Fruit fly (Drosophila melanogaster) whole organism, embryonic: ENCODE measurements around the gene CG43446.

Experiments used
- Adf1 ChIP-seq: fragments of 200-800 bp; sonication (Bioruptor generic); IDR thresholded peaks from 2 replicates; pipeline ENCODE4 v1.3.6; 2022; ENCODE audit warnings: missing biosample characterization, missing genetic modification characterization
- Bdp1 ChIP-seq: fragments of 200-800 bp; sonication (Bioruptor generic); optimal IDR thresholded peaks from 3 replicates; lab custom pipeline; 2016; ENCODE audit warnings: missing biosample characterization, missing genetic modification characterization
- Bteb2 ChIP-seq: fragments of 200-800 bp; sonication (Bioruptor generic); optimal IDR thresholded peaks from 2 replicates; lab custom pipeline; 2016; ENCODE audit warnings: missing biosample characterization, missing genetic modification characterization
- CG10543 ChIP-seq: fragments of 200-800 bp; sonication (Bioruptor generic); optimal IDR thresholded peaks from 3 replicates; lab custom pipeline; 2017; ENCODE audit warnings: missing biosample characterization, mild to moderate bottlenecking, missing genetic modification characterization, moderate library complexity
- CG11085 ChIP-seq: fragments of 200-800 bp; sonication (Bioruptor generic); IDR thresholded peaks from 2 replicates; pipeline ENCODE4 v1.3.6; 2022; ENCODE audit warnings: missing biosample characterization, missing genetic modification characterization
- CG11504 ChIP-seq: fragments of 200-800 bp; sonication (Bioruptor generic); optimal IDR thresholded peaks from 3 replicates; lab custom pipeline; 2019; ENCODE audit warnings: missing biosample characterization, mild to moderate bottlenecking, missing genetic modification characterization, moderate library complexity
- CG12155 ChIP-seq: fragments of 200-800 bp; sonication (Bioruptor generic); optimal IDR thresholded peaks from 3 replicates; lab custom pipeline; 2016; ENCODE audit warnings: missing biosample characterization, missing genetic modification characterization
- CG14667 ChIP-seq: fragments of 200-800 bp; sonication (Bioruptor generic); IDR thresholded peaks from 2 replicates; pipeline ENCODE4 v1.3.6; 2022; ENCODE audit warnings: missing biosample characterization, missing genetic modification characterization
- CG1602 ChIP-seq: fragments of 200-800 bp; sonication (Bioruptor generic); optimal IDR thresholded peaks from 3 replicates; lab custom pipeline; 2016; ENCODE audit warnings: missing biosample characterization, missing genetic modification characterization
- CG16779 ChIP-seq: fragments of 200-800 bp; sonication (Bioruptor generic); IDR thresholded peaks from 2 replicates; pipeline ENCODE4 v1.3.6; 2022; ENCODE audit warnings: missing biosample characterization, missing genetic modification characterization
- CG17802 ChIP-seq: fragments of 200-800 bp; sonication (Bioruptor generic); optimal IDR thresholded peaks from 2 replicates; lab custom pipeline; 2018; ENCODE audit warnings: missing biosample characterization, mild to moderate bottlenecking, missing genetic modification characterization, moderate library complexity
- CG18476 ChIP-seq: fragments of 200-800 bp; sonication (Bioruptor generic); optimal IDR thresholded peaks from 2 replicates; lab custom pipeline; 2016; ENCODE audit warnings: missing biosample characterization, mild to moderate bottlenecking, missing genetic modification characterization
- CG2202 ChIP-seq: fragments of 200-800 bp; sonication (Bioruptor generic); optimal IDR thresholded peaks from 2 replicates; lab custom pipeline; 2018; ENCODE audit warnings: missing biosample characterization, mild to moderate bottlenecking, missing genetic modification characterization
- CG32772 ChIP-seq: fragments of 200-800 bp; sonication (Bioruptor generic); IDR thresholded peaks from 2 replicates; pipeline ENCODE4 v1.3.6; 2022; ENCODE audit warnings: missing biosample characterization, missing genetic modification characterization
- CG4707 ChIP-seq: fragments of 200-800 bp; sonication (Bioruptor generic); optimal IDR thresholded peaks from 2 replicates; lab custom pipeline; 2018; ENCODE audit warnings: missing biosample characterization, mild to moderate bottlenecking, missing genetic modification characterization, moderate library complexity
- CG7372 ChIP-seq: fragments of 200-800 bp; sonication (Bioruptor generic); IDR thresholded peaks from 2 replicates; pipeline ENCODE4 v1.3.6; 2022; ENCODE audit warnings: missing biosample characterization, missing genetic modification characterization
- CG7745 ChIP-seq: fragments of 200-800 bp; sonication (Bioruptor generic); optimal IDR thresholded peaks from 2 replicates; lab custom pipeline; 2018; ENCODE audit warnings: missing biosample characterization, mild to moderate bottlenecking, missing genetic modification characterization, moderate library complexity
- CG7987 ChIP-seq: fragments of 200-800 bp; sonication (Bioruptor generic); optimal IDR thresholded peaks from 2 replicates; lab custom pipeline; 2018; ENCODE audit warnings: missing biosample characterization, mild to moderate bottlenecking, missing genetic modification characterization, moderate library complexity
- CG8478 ChIP-seq: fragments of >200 bp; optimal IDR thresholded peaks from 2 replicates; lab custom pipeline; 2018
- CG9727 ChIP-seq: fragments of 200-800 bp; sonication (Bioruptor generic); optimal IDR thresholded peaks from 3 replicates; lab custom pipeline; 2017; ENCODE audit warnings: missing biosample characterization, mild to moderate bottlenecking, missing genetic modification characterization
- CG9797 ChIP-seq: fragments of 200-800 bp; sonication (Bioruptor generic); optimal IDR thresholded peaks from 3 replicates; lab custom pipeline; 2018; ENCODE audit warnings: missing biosample characterization, mild to moderate bottlenecking, missing genetic modification characterization
- D ChIP-seq, 2 experiments: fragments of 200-800 bp in 1 of 2; fragments of >200 bp in 1 of 2; sonication (Bioruptor generic) in 1 of 2; optimal IDR thresholded peaks; 2 replicates in 1 of 2; 3 replicates in 1 of 2; lab custom pipeline; 2017; ENCODE audit warnings: mild to moderate bottlenecking in 1 of 2, missing biosample characterization in 1 of 2, missing genetic modification characterization in 1 of 2, missing genetic modification reagents in 1 of 2
- Dll ChIP-seq: fragments of 200-800 bp; sonication (Bioruptor generic); IDR thresholded peaks from 4 replicates; pipeline ENCODE4 v1.3.6; 2022; ENCODE audit warnings: missing biosample characterization, missing genetic modification characterization; ENCODE audit not compliant: partially characterized antibody
- HLH54F ChIP-seq: fragments of 200-800 bp; sonication (Bioruptor generic); optimal IDR thresholded peaks from 3 replicates; lab custom pipeline; 2016; ENCODE audit warnings: missing biosample characterization, missing genetic modification characterization
- Kr ChIP-seq: fragments of 200-800 bp; sonication (Bioruptor generic); optimal IDR thresholded peaks from 2 replicates; lab custom pipeline; 2017; ENCODE audit warnings: missing biosample characterization, mild to moderate bottlenecking, missing genetic modification characterization
- Lhr ChIP-seq: fragments of 200-800 bp; sonication (Bioruptor generic); optimal IDR thresholded peaks from 3 replicates; lab custom pipeline; 2017; ENCODE audit warnings: mild to moderate bottlenecking, missing biosample characterization, missing genetic modification reagents, missing genetic modification characterization
- MESR4 ChIP-seq: fragments of 200-800 bp; sonication (Bioruptor generic); optimal IDR thresholded peaks from 2 replicates; lab custom pipeline; 2018; ENCODE audit warnings: missing biosample characterization, mild to moderate bottlenecking, missing genetic modification characterization, moderate library complexity
- Max ChIP-seq: fragments of 200-800 bp; sonication (Bioruptor generic); optimal IDR thresholded peaks from 2 replicates; lab custom pipeline; 2016; ENCODE audit warnings: missing biosample characterization, mild to moderate bottlenecking, missing genetic modification characterization
- Oaz ChIP-seq: fragments of 200-800 bp; sonication (Bioruptor generic); IDR thresholded peaks from 2 replicates; pipeline ENCODE4 v1.3.6; 2022; ENCODE audit warnings: missing biosample characterization, missing genetic modification characterization
- Ptx1 ChIP-seq: fragments of 200-800 bp; sonication (Bioruptor generic); IDR thresholded peaks from 2 replicates; pipeline ENCODE4 v1.3.6; 2022; ENCODE audit warnings: missing biosample characterization, missing genetic modification characterization
- Rx ChIP-seq: fragments of 200-800 bp; sonication (Bioruptor generic); IDR thresholded peaks from 2 replicates; pipeline ENCODE4 v1.3.6; 2022; ENCODE audit warnings: missing biosample characterization, missing genetic modification characterization
- cad ChIP-seq: fragments of >200 bp; optimal IDR thresholded peaks from 2 replicates; lab custom pipeline; 2017; ENCODE audit warnings: missing biosample characterization, missing genetic modification characterization
- cg ChIP-seq: fragments of 200-800 bp; sonication (Bioruptor generic); optimal IDR thresholded peaks from 3 replicates; lab custom pipeline; 2019; ENCODE audit warnings: missing biosample characterization, mild to moderate bottlenecking, missing genetic modification characterization, moderate library complexity
- chinmo ChIP-seq: fragments of 200-800 bp; sonication (Bioruptor generic); IDR thresholded peaks from 4 replicates; pipeline ENCODE4 v1.3.6; 2022; ENCODE audit warnings: missing biosample characterization, missing genetic modification characterization; ENCODE audit not compliant: partially characterized antibody
- dati ChIP-seq: fragments of 200-800 bp; sonication (Bioruptor generic); IDR thresholded peaks from 2 replicates; pipeline ENCODE4 v1.3.6; 2022; ENCODE audit warnings: missing biosample characterization, missing genetic modification characterization
- grau ChIP-seq: fragments of 200-800 bp; optimal IDR thresholded peaks from 3 replicates; lab custom pipeline; 2019; ENCODE audit warnings: missing biosample characterization, mild to moderate bottlenecking, missing genetic modification characterization, moderate library complexity
- knrl ChIP-seq: fragments of 200-800 bp; sonication (Bioruptor generic); IDR thresholded peaks from 3 replicates; pipeline ENCODE4 v1.3.6; 2022; ENCODE audit warnings: missing biosample characterization, missing genetic modification characterization; ENCODE audit not compliant: partially characterized antibody
- mld ChIP-seq: fragments of 200-800 bp; sonication (Bioruptor generic); IDR thresholded peaks from 3 replicates; pipeline ENCODE4 v1.3.6; 2022; ENCODE audit warnings: missing biosample characterization, missing genetic modification characterization; ENCODE audit not compliant: partially characterized antibody
- pan ChIP-seq, 4 experiments: fragments of >200 bp in 3 of 4; fragments of 200-800 bp in 1 of 4; sonication (Bioruptor generic) in 1 of 4; optimal IDR thresholded peaks in 3 of 4; IDR thresholded peaks in 1 of 4; 2 replicates each; pipeline versions ENCODE4 v1.3.6 to Lab custom; 2017 to 2022; ENCODE audit warnings: missing biosample characterization in 2 of 4, missing genetic modification characterization in 2 of 4, mixed read lengths in 1 of 4
- pros ChIP-seq: fragments of 200-800 bp; sonication (Bioruptor generic); optimal IDR thresholded peaks from 3 replicates; lab custom pipeline; 2019; ENCODE audit warnings: missing biosample characterization, mild to moderate bottlenecking, missing genetic modification characterization, moderate library complexity
- row ChIP-seq: fragments of 200-800 bp; sonication (Bioruptor generic); IDR thresholded peaks from 3 replicates; pipeline ENCODE4 v1.3.6; 2022; ENCODE audit warnings: missing biosample characterization, missing genetic modification characterization
- tna ChIP-seq: fragments of 200-800 bp; sonication (Bioruptor generic); IDR thresholded peaks from 2 replicates; pipeline ENCODE4 v1.3.6; 2022; ENCODE audit warnings: missing biosample characterization, missing genetic modification characterization; ENCODE audit not compliant: partially characterized antibody
- tx ChIP-seq: fragments of 200-800 bp; sonication (Bioruptor generic); optimal IDR thresholded peaks from 2 replicates; lab custom pipeline; 2016; ENCODE audit warnings: missing biosample characterization, missing genetic modification characterization
- vvl ChIP-seq: fragments of 200-800 bp; sonication (Bioruptor generic); IDR thresholded peaks from 2 replicates; pipeline ENCODE4 v1.3.6; 2022; ENCODE audit warnings: missing biosample characterization, missing genetic modification characterization
- wdn ChIP-seq: fragments of 200-800 bp; sonication (Bioruptor generic); IDR thresholded peaks from 2 replicates; pipeline ENCODE4 v1.3.6; 2022; ENCODE audit warnings: missing biosample characterization, missing genetic modification characterization
- zf30C ChIP-seq: fragments of 200-800 bp; sonication (Bioruptor generic); optimal IDR thresholded peaks from 3 replicates; lab custom pipeline; 2018; ENCODE audit warnings: missing biosample characterization, mild to moderate bottlenecking, missing genetic modification characterization

CG43446 gene

dm6 chr3R:20956875-20957874, 30.6 kb downstream of the CG43446 start (continued):
- peak; percentile 57 for TF ChIP-seq Lhr (GFP tag; lab: Kevin White, UChicago)
- TF ChIP-seq chinmo, result peak; percentile 84; the same call in 3 of the 4 replicates
- TF ChIP-seq CG10543 (GFP tag; lab: Kevin White, UChicago), result peak; percentile 95
- no peak for TF ChIP-seq CG2202 (tag; lab: Kevin White, UChicago)
- peak; percentile 84 for TF ChIP-seq zf30C (GFP tag; lab: Kevin White, UChicago)
- TF ChIP-seq CG16779 (GFP tag; lab: Robert Waterston, UW), result peak; percentile 83; the same call in 1 of the 2 replicates
- TF ChIP-seq grau (tag; lab: Kevin White, UChicago), result peak; percentile 90
- peak; percentile 43; the same call in 1 of the 2 replicates for TF ChIP-seq vvl (GFP tag; lab: Robert Waterston, UW)
- TF ChIP-seq CG7987 (GFP tag; lab: Kevin White, UChicago), result peak; percentile 28
- TF ChIP-seq HLH54F (GFP tag; lab: Kevin White, UChicago), result peak; percentile 84
- peak; percentile 75 for TF ChIP-seq Bteb2 (GFP tag; lab: Kevin White, UChicago)
- peak; percentile 76 for TF ChIP-seq CG1602
- peak; percentile 69; the same call in 1 of the 2 replicates for TF ChIP-seq Ptx1 (GFP tag; lab: Robert Waterston, UW)
- TF ChIP-seq D (optimal IDR thresholded peaks at IDR 0.05; lab: Kevin White, UChicago), result no peak
- peak; percentile 90 for TF ChIP-seq D (GFP tag; optimal IDR thresholded peaks at IDR 0.05; lab: Kevin White, UChicago)
- TF ChIP-seq Dll (GFP tag; lab: Robert Waterston, UW), result no peak
- TF ChIP-seq cad (GFP tag; lab: Kevin White, UChicago), result no peak
- TF ChIP-seq CG11085 (GFP tag; lab: Robert Waterston, UW), result no peak
- TF ChIP-seq cg (GFP tag; lab: Kevin White, UChicago), result no peak
- peak; percentile 37 for TF ChIP-seq wdn (GFP tag; lab: Robert Waterston, UW)
- no peak for TF ChIP-seq Oaz (GFP tag; lab: Robert Waterston, UW)
- TF ChIP-seq CG18476 (GFP tag; lab: Kevin White, UChicago), result peak; percentile 91
- TF ChIP-seq mld (GFP tag; lab: Robert Waterston, UW), result 0 out of 3 replicates have a peak, but pooled peaks have one; percentile 20
- TF ChIP-seq CG9727 (GFP tag; lab: Kevin White, UChicago), result peak; percentile 95
- TF ChIP-seq CG17802 (tag; lab: Kevin White, UChicago), result peak; percentile 31
- TF ChIP-seq CG7372 (GFP tag; lab: Robert Waterston, UW), result 0 out of 2 replicates have a peak, but pooled peaks have one; percentile 15
- peak; percentile 80 for TF ChIP-seq CG12155 (GFP tag; lab: Kevin White, UChicago)
- TF ChIP-seq CG8478, result no peak
- peak; percentile 94 for TF ChIP-seq CG11504 (tag; lab: Kevin White, UChicago)
- no peak for TF ChIP-seq CG4707 (GFP tag; lab: Kevin White, UChicago)
- TF ChIP-seq dati (GFP tag; lab: Robert Waterston, UW), result no peak
- peak; percentile 87 for TF ChIP-seq row (GFP tag; lab: Robert Waterston, UW)
- TF ChIP-seq pros (GFP tag; lab: Kevin White, UChicago), result no peak
- peak; percentile 62 for TF ChIP-seq Bdp1
- peak; percentile 97 for TF ChIP-seq Adf1
- TF ChIP-seq tna (GFP tag; lab: Robert Waterston, UW), result 0 out of 2 replicates have a peak, but pooled peaks have one; percentile 44
- TF ChIP-seq pan (optimal IDR thresholded peaks at IDR 0.05; lab: Kevin White, UChicago), result no peak
- peak in 1 of 2 experiments; percentile 67 for TF ChIP-seq pan (GFP tag; optimal IDR thresholded peaks at IDR 0.05 in 1 of 2, IDR thresholded peaks at IDR 0.05 in 1 of 2)
- TF ChIP-seq CG32772 (GFP tag; lab: Robert Waterston, UW), result peak; percentile 54; the same call in 1 of the 2 replicates
- no peak for TF ChIP-seq Kr
- no peak; the same call in 1 of the 2 replicates for TF ChIP-seq CG14667 (GFP tag; lab: Robert Waterston, UW)
- no peak for TF ChIP-seq CG9797 (GFP tag; lab: Kevin White, UChicago)
- TF ChIP-seq MESR4, result no peak
- no peak for TF ChIP-seq CG7745 (tag; lab: Kevin White, UChicago)
- peak; percentile 89 for TF ChIP-seq Max (GFP tag; lab: Kevin White, UChicago)
- TF ChIP-seq knrl (GFP tag; lab: Robert Waterston, UW), result peak; percentile 14; the same call in 1 of the 3 replicates
- TF ChIP-seq Rx (GFP tag; lab: Robert Waterston, UW), result 0 out of 2 replicates have a peak, but pooled peaks have one; percentile 3
- TF ChIP-seq tx, result peak; percentile 68
